Worm (Caenorhabditis elegans) whole organism, young adult: ENCODE results near the gene K01A2.6.

Experiments used
- F57C9.4 ChIP-seq: sonication (generic microtip); optimal IDR thresholded peaks from 2 replicates; lab custom pipeline; 2017; ENCODE audit warnings: mild to moderate bottlenecking, missing genetic modification characterization, missing compliant biosample characterization
- Y53F4B.3 ChIP-seq: fragments of 200-800 bp; sonication (Bioruptor generic); IDR thresholded peaks from 2 replicates; pipeline ENCODE4 v1.3.6; 2022; ENCODE audit warnings: missing genetic modification reagents, missing genetic modification characterization, missing compliant biosample characterization
- dox-1 ChIP-seq: fragments of 200-800 bp; sonication (Bioruptor generic); IDR thresholded peaks from 2 replicates; pipeline ENCODE4 v1.3.6; 2022; ENCODE audit warnings: missing genetic modification reagents, missing genetic modification characterization, missing compliant biosample characterization
- gei-17 ChIP-seq: fragments of 200-800 bp; sonication (Bioruptor generic); optimal IDR thresholded peaks from 2 replicates; lab custom pipeline; 2018; ENCODE audit warnings: mild to moderate bottlenecking, missing genetic modification characterization, missing compliant biosample characterization
- hlh-26 ChIP-seq: fragments of 200-800 bp; sonication (Bioruptor generic); conservative IDR thresholded peaks from 2 replicates; pipeline ENCODE4 v1.3.6; 2022; ENCODE audit warnings: missing genetic modification reagents, missing genetic modification characterization, missing compliant biosample characterization
- mxl-1 ChIP-seq: sonication (generic microtip); optimal IDR thresholded peaks from 2 replicates; lab custom pipeline; 2016; ENCODE audit warnings: missing genetic modification characterization, missing compliant biosample characterization
- nhr-27 ChIP-seq: fragments of 200-800 bp; sonication (Bioruptor generic); optimal IDR thresholded peaks from 2 replicates; lab custom pipeline; 2018; ENCODE audit warnings: mild to moderate bottlenecking, missing genetic modification characterization, moderate library complexity, missing compliant biosample characterization
- snpc-4 ChIP-seq, 5 experiments: fragments of 150-350 bp in 1 of 5; sonication (generic microtip) in 4 of 5; optimal IDR thresholded peaks; 2 replicates each; lab custom pipeline; 2014 to 2018; ENCODE audit warnings: missing genetic modification characterization in 5 of 5, missing biosample characterization in 3 of 5, antibody characterized with exemption in 2 of 5, mild to moderate bottlenecking in 2 of 5, missing compliant biosample characterization in 2 of 5, missing genotype in 2 of 5, moderate library complexity in 2 of 5, missing genetic modification reagents in 1 of 5
- ztf-22 ChIP-seq: fragments of 200-800 bp; sonication (Bioruptor generic); optimal IDR thresholded peaks from 2 replicates; lab custom pipeline; 2018; ENCODE audit warnings: mild to moderate bottlenecking, missing genetic modification characterization, moderate library complexity, missing compliant biosample characterization

DNA sequence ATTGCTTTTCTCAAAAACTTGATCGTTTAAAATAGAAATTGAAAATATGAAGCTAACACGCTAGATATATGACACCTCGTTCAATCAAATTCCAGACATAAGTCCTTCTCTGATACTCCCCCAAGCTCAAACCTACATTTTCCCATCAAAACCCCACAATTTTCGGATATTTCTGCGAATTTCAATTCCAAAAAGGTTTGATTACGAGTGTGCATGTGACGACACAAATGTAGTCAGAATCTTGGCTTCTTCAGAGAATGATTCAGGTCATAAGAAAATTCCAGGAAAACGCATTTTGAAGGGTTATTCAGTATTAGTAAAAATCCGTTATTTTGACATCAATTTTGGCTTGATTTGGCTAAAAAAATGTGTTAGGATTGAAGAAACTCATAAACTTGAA, 35.0 kb downstream of the K01A2.6 start:
- TF ChIP-seq dox-1 (GFP tag; lab: Robert Waterston, UW) (no peak), mxl-1 (tag; lab: Kevin White, UChicago) (no peak), F57C9.4 (tag; lab: Kevin White, UChicago) (no peak), snpc-4 (GFP tag; optimal IDR thresholded peaks at IDR 0.05; lab: Kevin White, UChicago) (no peak), snpc-4 (tag; optimal IDR thresholded peaks at IDR 0.05; lab: Kevin White, UChicago) (no peak), ztf-22 (no peak), hlh-26 (GFP tag; lab: Robert Waterston, UW) (no peak), gei-17 (no peak), nhr-27 (no peak), Y53F4B.3 (no peak)
